Worm (Caenorhabditis elegans) whole organism, L3 larva: Measurements from ENCODE around the gene C27A7.3.

Source experiments
- R02D3.7 ChIP-seq: fragments of 150-350 bp; optimal IDR thresholded peaks from 2 replicates; lab custom pipeline; 2014; ENCODE audit warnings: missing biosample characterization, missing genetic modification characterization
- ZK546.5 ChIP-seq: sonication (generic microtip); optimal IDR thresholded peaks from 2 replicates; lab custom pipeline; 2017; ENCODE audit warnings: missing biosample characterization, missing genetic modification characterization
- aly-2 ChIP-seq: fragments of 150-350 bp; optimal IDR thresholded peaks from 2 replicates; lab custom pipeline; 2014; ENCODE audit warnings: missing biosample characterization, missing genetic modification characterization
- ama-1 ChIP-seq: fragments of 150-350 bp; optimal IDR thresholded peaks from 2 replicates; lab custom pipeline; 2018
- ceh-16 ChIP-seq: sonication (generic microtip); optimal IDR thresholded peaks from 2 replicates; lab custom pipeline; 2017; ENCODE audit warnings: missing biosample characterization, missing genetic modification characterization
- ceh-82 ChIP-seq: fragments of 150-350 bp; optimal IDR thresholded peaks from 2 replicates; lab custom pipeline; 2014; ENCODE audit warnings: missing biosample characterization, missing genetic modification characterization
- ceh-9 ChIP-seq: sonication (generic microtip); optimal IDR thresholded peaks from 2 replicates; lab custom pipeline; 2018; ENCODE audit warnings: missing biosample characterization, missing genetic modification characterization
- egl-27 ChIP-seq: sonication (generic microtip); optimal IDR thresholded peaks from 4 replicates; lab custom pipeline; 2017; ENCODE audit warnings: missing biosample characterization, missing genetic modification reagents, missing genetic modification characterization
- egl-5 ChIP-seq: fragments of 150-350 bp; optimal IDR thresholded peaks from 2 replicates; lab custom pipeline; 2017; ENCODE audit warnings: missing biosample characterization, missing genetic modification reagents, missing genetic modification characterization, inconsistent platforms
- elt-2 ChIP-seq: sonication (generic microtip); optimal IDR thresholded peaks from 2 replicates; lab custom pipeline; 2016; ENCODE audit warnings: missing genetic modification reagents, mild to moderate bottlenecking, missing genetic modification characterization, missing compliant biosample characterization
- elt-3 ChIP-seq, 3 experiments: fragments of 150-350 bp in 1 of 3; sonication (generic microtip) in 2 of 3; optimal IDR thresholded peaks; 2 replicates in 2 of 3; 4 replicates in 1 of 3; lab custom pipeline; 2014 to 2017; ENCODE audit warnings: missing biosample characterization in 3 of 3, missing genetic modification characterization in 3 of 3
- eor-1 ChIP-seq, 2 experiments: fragments of 150-350 bp; optimal IDR thresholded peaks; 2 replicates each; lab custom pipeline; 2014 to 2018; ENCODE audit warnings: missing biosample characterization in 2 of 2, missing genetic modification characterization in 2 of 2
- fkh-10 ChIP-seq: sonication (generic microtip); optimal IDR thresholded peaks from 2 replicates; lab custom pipeline; 2017; ENCODE audit warnings: missing biosample characterization, missing genetic modification reagents, missing genetic modification characterization
- hmg-11 ChIP-seq: sonication (generic microtip); optimal IDR thresholded peaks from 2 replicates; lab custom pipeline; 2016; ENCODE audit warnings: missing genetic modification characterization, missing compliant biosample characterization
- jun-1 ChIP-seq: fragments of 150-350 bp; optimal IDR thresholded peaks from 2 replicates; lab custom pipeline; 2014; ENCODE audit warnings: missing biosample characterization, missing genetic modification reagents, missing genetic modification characterization
- lin-15B ChIP-seq: fragments of 150-350 bp; optimal IDR thresholded peaks from 2 replicates; lab custom pipeline; 2014; ENCODE audit warnings: missing biosample characterization, missing genetic modification characterization
- lin-39 ChIP-seq: fragments of 150-350 bp; optimal IDR thresholded peaks from 2 replicates; lab custom pipeline; 2018; ENCODE audit warnings: missing biosample characterization, missing genetic modification reagents, missing genetic modification characterization
- mdl-1 ChIP-seq: fragments of 150-350 bp; optimal IDR thresholded peaks from 2 replicates; lab custom pipeline; 2014; ENCODE audit warnings: missing biosample characterization, missing genetic modification characterization
- mml-1 ChIP-seq: fragments of 150-350 bp; sonication (generic microtip); optimal IDR thresholded peaks from 3 replicates; lab custom pipeline; 2014; ENCODE audit warnings: missing biosample characterization, missing genetic modification characterization
- nfya-1 ChIP-seq: sonication (generic microtip); optimal IDR thresholded peaks from 2 replicates; lab custom pipeline; 2017; ENCODE audit warnings: missing genetic modification characterization, mild to moderate bottlenecking, missing compliant biosample characterization, antibody characterized with exemption, moderate library complexity; ENCODE audit not compliant: insufficient read depth
- nhr-11 ChIP-seq: fragments of 150-350 bp; optimal IDR thresholded peaks from 2 replicates; lab custom pipeline; 2014; ENCODE audit warnings: missing biosample characterization, missing genetic modification characterization
- nhr-12 ChIP-seq: fragments of 150-350 bp; optimal IDR thresholded peaks from 2 replicates; lab custom pipeline; 2014; ENCODE audit warnings: missing biosample characterization, missing genetic modification characterization
- nhr-23 ChIP-seq: fragments of 150-350 bp; optimal IDR thresholded peaks from 2 replicates; lab custom pipeline; 2014; ENCODE audit warnings: missing biosample characterization, missing genetic modification reagents, missing genetic modification characterization
- nhr-237 ChIP-seq: fragments of 150-350 bp; optimal IDR thresholded peaks from 2 replicates; lab custom pipeline; 2014; ENCODE audit warnings: missing biosample characterization, missing genetic modification characterization
- nhr-25 ChIP-seq: sonication (generic microtip); optimal IDR thresholded peaks from 2 replicates; lab custom pipeline; 2017; ENCODE audit warnings: missing biosample characterization, missing genetic modification characterization
- nhr-28 ChIP-seq: fragments of 150-350 bp; optimal IDR thresholded peaks from 2 replicates; lab custom pipeline; 2014; ENCODE audit warnings: missing biosample characterization, missing genetic modification characterization
- nhr-67 ChIP-seq: fragments of 150-350 bp; optimal IDR thresholded peaks from 2 replicates; lab custom pipeline; 2014; ENCODE audit warnings: missing biosample characterization, missing genetic modification characterization
- pha-4 ChIP-seq: fragments of 150-350 bp; optimal IDR thresholded peaks from 2 replicates; lab custom pipeline; 2014; ENCODE audit warnings: missing biosample characterization, missing genetic modification reagents, missing genetic modification characterization
- pqm-1 ChIP-seq: fragments of 150-350 bp; optimal IDR thresholded peaks from 2 replicates; lab custom pipeline; 2017; ENCODE audit warnings: missing biosample characterization, missing genetic modification characterization, inconsistent platforms
- skn-1 ChIP-seq: fragments of 150-350 bp; optimal IDR thresholded peaks from 2 replicates; lab custom pipeline; 2014; ENCODE audit warnings: missing biosample characterization, missing genetic modification characterization
- snpc-4 ChIP-seq: fragments of 150-350 bp; optimal IDR thresholded peaks from 2 replicates; lab custom pipeline; 2014; ENCODE audit warnings: missing biosample characterization, missing genetic modification characterization
- unc-39 ChIP-seq: sonication (generic microtip); optimal IDR thresholded peaks from 4 replicates; lab custom pipeline; 2017; ENCODE audit warnings: missing biosample characterization, missing genetic modification characterization

C27A7.3 gene

ce11 chrV:12111452-12111851, 29.3 kb upstream of the C27A7.3 start, which contains the start of gene lhpp-1:
Gene lhpp-1 (minus strand): TSS chrV:12111805.
- TF ChIP-seq pha-4 (tag; lab: Kevin White, UChicago) (peak; percentile 53), nhr-25 (tag; lab: Kevin White, UChicago) (peak; percentile 2), fkh-10 (GFP tag; lab: Kevin White, UChicago) (no peak), nhr-23 (tag; lab: Kevin White, UChicago) (peak; percentile 49)
- TF ChIP-seq, all 47 proteins: peak for 3

DNA sequence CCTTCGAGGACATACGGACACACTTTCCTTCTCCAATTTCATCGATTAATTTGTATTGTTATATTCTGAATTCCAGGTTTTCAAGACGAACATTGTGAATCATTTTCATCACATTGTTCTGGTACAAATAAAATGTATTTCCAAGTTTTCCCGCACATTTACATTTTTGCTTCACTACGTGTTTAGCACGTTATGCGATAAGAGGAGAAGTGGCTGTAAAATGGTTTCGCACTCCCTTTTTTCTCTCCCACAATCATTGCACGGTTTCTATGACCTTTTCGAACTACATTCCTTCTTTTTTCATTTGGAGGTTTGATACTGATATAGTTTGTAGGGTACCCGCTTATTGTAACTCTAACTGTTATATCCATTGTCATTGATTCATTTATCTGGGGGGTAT, 27.0 kb upstream of the C27A7.3 start:
- TF ChIP-seq pqm-1 (tag; lab: Kevin White, UChicago) (peak; percentile 45), pha-4 (tag; lab: Kevin White, UChicago) (no peak), mml-1 (tag; lab: Kevin White, UChicago) (no peak), nhr-28 (tag; lab: Kevin White, UChicago) (no peak), elt-2 (tag; lab: Kevin White, UChicago) (peak; percentile 57), nhr-11 (tag; lab: Kevin White, UChicago) (no peak)

DNA sequence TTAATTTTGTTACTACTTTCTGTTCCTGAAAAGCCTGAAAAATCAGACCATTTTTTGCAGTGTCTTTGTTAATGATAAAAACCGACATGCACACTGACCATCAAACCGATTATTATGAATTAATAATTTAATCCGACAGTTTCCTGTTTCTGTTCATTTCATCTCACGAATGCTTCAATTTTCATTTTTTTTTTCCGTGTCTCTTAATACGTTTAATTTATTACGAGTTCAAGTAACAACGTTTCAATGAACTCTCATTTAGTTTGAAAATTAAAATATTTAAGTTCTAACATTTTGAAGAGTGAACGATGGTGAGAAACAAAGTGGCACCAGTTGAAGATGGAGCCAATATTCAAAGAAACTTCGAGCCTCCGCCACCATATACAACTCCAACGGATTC, 26.0 kb upstream of the C27A7.3 start, which contains the start of gene spin-1:
spin-1 (plus strand) TSS at position 301 of the 400 bp plus-strand sequence.
- TF ChIP-seq nfya-1 (no peak), ceh-9 (tag; lab: Kevin White, UChicago) (no peak), nhr-25 (tag; lab: Kevin White, UChicago) (no peak), egl-27 (tag; lab: Kevin White, UChicago) (no peak), fkh-10 (GFP tag; lab: Kevin White, UChicago) (no peak), jun-1 (tag; lab: Kevin White, UChicago) (no peak), nhr-11 (tag; lab: Kevin White, UChicago) (no peak), skn-1 (tag; lab: Kevin White, UChicago) (no peak), unc-39 (tag; lab: Kevin White, UChicago) (no peak), lin-39 (tag; lab: Kevin White, UChicago) (no peak), nhr-23 (tag; lab: Kevin White, UChicago) (no peak), aly-2 (tag; lab: Kevin White, UChicago) (no peak), ceh-16 (no peak), lin-15B (tag; lab: Kevin White, UChicago) (no peak), egl-5 (tag; lab: Kevin White, UChicago) (no peak), ama-1 (lab: Kevin White, UChicago) (no peak), snpc-4 (no peak), nhr-12 (tag; lab: Kevin White, UChicago) (no peak), hmg-11 (tag; lab: Kevin White, UChicago) (no peak), nhr-28 (tag; lab: Kevin White, UChicago) (no peak)

ce11 chrV:12115150-12115549, 25.6 kb upstream of the C27A7.3 start:
- no peak for TF ChIP-seq ama-1 (lab: Kevin White, UChicago)
- TF ChIP-seq pqm-1 (tag; lab: Kevin White, UChicago), result peak; percentile 14
- TF ChIP-seq jun-1 (tag; lab: Kevin White, UChicago), result no peak
- peak; percentile 17 for TF ChIP-seq elt-2 (tag; lab: Kevin White, UChicago)

ce11 chrV:12117567-12118053, 23.1 kb upstream of the C27A7.3 start, which contains the start of gene C13C4.8:
Gene C13C4.8 (plus strand): TSS chrV:12118003.
- no peak for TF ChIP-seq aly-2 (tag; lab: Kevin White, UChicago)
- TF ChIP-seq pqm-1 (tag; lab: Kevin White, UChicago), result no peak
- TF ChIP-seq elt-3 (tag; optimal IDR thresholded peaks at IDR 0.05; lab: Kevin White, UChicago), result no peak
- TF ChIP-seq nhr-28 (tag; lab: Kevin White, UChicago), result no peak
- no peak for TF ChIP-seq eor-1 (tag; optimal IDR thresholded peaks at IDR 0.05; lab: Kevin White, UChicago)
- no peak for TF ChIP-seq ceh-16
- no peak for TF ChIP-seq ceh-9 (tag; lab: Kevin White, UChicago)
- TF ChIP-seq ceh-82 (tag; lab: Kevin White, UChicago), result no peak
- no peak for TF ChIP-seq nhr-237 (tag; lab: Kevin White, UChicago)
- no peak for TF ChIP-seq mml-1 (tag; lab: Kevin White, UChicago)
- TF ChIP-seq nhr-11 (tag; lab: Kevin White, UChicago), result no peak
- TF ChIP-seq R02D3.7 (tag; lab: Kevin White, UChicago), result no peak

- TF ChIP-seq ceh-9 (tag; lab: Kevin White, UChicago) (no peak), ZK546.5 (no peak), jun-1 (tag; lab: Kevin White, UChicago) (no peak), nhr-237 (tag; lab: Kevin White, UChicago) (no peak), mdl-1 (tag; lab: Kevin White, UChicago) (no peak), nhr-11 (tag; lab: Kevin White, UChicago) (no peak), nhr-67 (tag; lab: Kevin White, UChicago) (no peak), snpc-4 (no peak), hmg-11 (tag; lab: Kevin White, UChicago) (no peak), nhr-28 (tag; lab: Kevin White, UChicago) (no peak), pha-4 (tag; lab: Kevin White, UChicago) (no peak)
Observed at ce11 chrV:12120381-12120780, 20.3 kb upstream of the C27A7.3 start, which contains the start of gene C13C4.7. Gene C13C4.7 (minus strand): TSS chrV:12120481.
